Fruit fly (Drosophila melanogaster) whole organism, prepupa: ENCODE results near the gene CG14439.

Experiments
- Blimp-1 ChIP-seq: fragments of 200-800 bp; sonication (Bioruptor generic); optimal IDR thresholded peaks from 3 replicates; lab custom pipeline; 2017; ENCODE audit warnings: missing biosample characterization, missing genetic modification characterization, mild to moderate bottlenecking, moderate library complexity, missing genetic modification reagents
- CG10631 ChIP-seq: fragments of 200-800 bp; sonication (Bioruptor generic); optimal IDR thresholded peaks from 2 replicates; lab custom pipeline; 2016; ENCODE audit warnings: missing biosample characterization, missing genetic modification characterization
- CG10669 ChIP-seq: fragments of 200-800 bp; sonication (Bioruptor generic); optimal IDR thresholded peaks from 3 replicates; lab custom pipeline; 2018; ENCODE audit warnings: missing biosample characterization, mild to moderate bottlenecking, missing genetic modification characterization, moderate library complexity
- CG11294 ChIP-seq: fragments of 200-800 bp; sonication (Bioruptor generic); IDR thresholded peaks from 2 replicates; pipeline ENCODE4 v1.3.6; 2022; ENCODE audit warnings: missing biosample characterization, missing genetic modification characterization
- CG15336 ChIP-seq: fragments of 200-800 bp; sonication (Bioruptor generic); IDR thresholded peaks from 2 replicates; pipeline ENCODE4 v1.3.6; 2022; ENCODE audit warnings: missing biosample characterization, missing genetic modification characterization
- CG3032 ChIP-seq: fragments of 200-800 bp; optimal IDR thresholded peaks from 2 replicates; lab custom pipeline; 2019; ENCODE audit warnings: missing biosample characterization, mild to moderate bottlenecking, missing genetic modification characterization, moderate library complexity
- CG31627 ChIP-seq: fragments of 200-800 bp; sonication (Bioruptor generic); optimal IDR thresholded peaks from 3 replicates; lab custom pipeline; 2016; ENCODE audit warnings: missing biosample characterization, missing genetic modification characterization
- CG3919 ChIP-seq: fragments of 200-800 bp; sonication (Bioruptor generic); optimal IDR thresholded peaks from 3 replicates; lab custom pipeline; 2016; ENCODE audit warnings: missing biosample characterization, missing genetic modification characterization
- CG4318 ChIP-seq: fragments of 200-800 bp; sonication (Bioruptor generic); optimal IDR thresholded peaks from 3 replicates; lab custom pipeline; 2017; ENCODE audit warnings: missing biosample characterization, mild to moderate bottlenecking, missing genetic modification characterization
- CG6163 ChIP-seq: fragments of 200-800 bp; sonication (Bioruptor generic); IDR thresholded peaks from 3 replicates; pipeline ENCODE4 v1.3.6; 2022; ENCODE audit warnings: missing biosample characterization, missing genetic modification characterization
- CG6792 ChIP-seq: fragments of 200-800 bp; sonication (Bioruptor generic); optimal IDR thresholded peaks from 3 replicates; lab custom pipeline; 2016; ENCODE audit warnings: missing biosample characterization, missing genetic modification characterization
- CG6854 ChIP-seq: fragments of 200-800 bp; sonication (Bioruptor generic); optimal IDR thresholded peaks from 2 replicates; lab custom pipeline; 2017; ENCODE audit warnings: missing biosample characterization, mild to moderate bottlenecking, missing genetic modification characterization
- CG8319 ChIP-seq: fragments of 200-800 bp; sonication (Bioruptor generic); optimal IDR thresholded peaks from 3 replicates; lab custom pipeline; 2016; ENCODE audit warnings: missing biosample characterization, missing genetic modification characterization
- CG8632 ChIP-seq: fragments of 200-800 bp; sonication (Bioruptor generic); optimal IDR thresholded peaks from 3 replicates; lab custom pipeline; 2016; ENCODE audit warnings: missing biosample characterization, missing genetic modification characterization
- CG9139 ChIP-seq: fragments of 200-800 bp; sonication (Bioruptor generic); optimal IDR thresholded peaks from 3 replicates; lab custom pipeline; 2017; ENCODE audit warnings: missing biosample characterization, mild to moderate bottlenecking, missing genetic modification characterization
- Eip78C ChIP-seq: fragments of 200-800 bp; sonication (Bioruptor generic); peaks from one replicate; lab custom pipeline; 2016; ENCODE audit warnings: missing biosample characterization, missing genetic modification characterization
- Eip93F ChIP-seq: fragments of 200-800 bp; sonication (Bioruptor generic); optimal IDR thresholded peaks from 2 replicates; lab custom pipeline; 2016; ENCODE audit warnings: missing biosample characterization, mild to moderate bottlenecking, missing genetic modification characterization
- Ets21C ChIP-seq: fragments of 200-800 bp; sonication (Bioruptor generic); optimal IDR thresholded peaks from 3 replicates; lab custom pipeline; 2016; ENCODE audit warnings: missing biosample characterization, missing genetic modification characterization
- Lpt ChIP-seq: fragments of 200-800 bp; sonication (Bioruptor generic); optimal IDR thresholded peaks from 3 replicates; lab custom pipeline; 2016; ENCODE audit warnings: missing biosample characterization, missing genetic modification characterization
- OdsH ChIP-seq: fragments of 200-800 bp; sonication (Bioruptor generic); optimal IDR thresholded peaks from 3 replicates; lab custom pipeline; 2016; ENCODE audit warnings: missing biosample characterization, missing genetic modification characterization
- acj6 ChIP-seq: fragments of 200-800 bp; sonication (Bioruptor generic); optimal IDR thresholded peaks from 3 replicates; lab custom pipeline; 2016; ENCODE audit warnings: missing biosample characterization, missing genetic modification characterization
- cyc ChIP-seq: fragments of 200-800 bp; sonication (Bioruptor generic); optimal IDR thresholded peaks from 3 replicates; lab custom pipeline; 2016; ENCODE audit warnings: missing biosample characterization, missing genetic modification characterization
- dsx ChIP-seq: fragments of 200-800 bp; optimal IDR thresholded peaks from 3 replicates; lab custom pipeline; 2019; ENCODE audit warnings: missing biosample characterization, mild to moderate bottlenecking, missing genetic modification characterization, moderate library complexity; ENCODE audit not compliant: poor library complexity, severe bottlenecking
- eg ChIP-seq: fragments of 200-800 bp; sonication (Bioruptor generic); IDR thresholded peaks from 3 replicates; pipeline ENCODE4 v1.3.6; 2022; ENCODE audit warnings: missing biosample characterization, missing genetic modification characterization
- esn ChIP-seq: fragments of 200-800 bp; sonication (Bioruptor generic); optimal IDR thresholded peaks from 2 replicates; lab custom pipeline; 2016; ENCODE audit warnings: missing biosample characterization, mild to moderate bottlenecking, missing genetic modification characterization, moderate library complexity
- fkh ChIP-seq: fragments of 200-800 bp; sonication (Bioruptor generic); optimal IDR thresholded peaks from 3 replicates; lab custom pipeline; 2017; ENCODE audit warnings: missing biosample characterization, mild to moderate bottlenecking, missing genetic modification characterization, moderate library complexity
- net ChIP-seq: fragments of 200-800 bp; sonication (Bioruptor generic); optimal IDR thresholded peaks from 3 replicates; lab custom pipeline; 2016; ENCODE audit warnings: missing biosample characterization, missing genetic modification characterization
- pdm3 ChIP-seq: fragments of 200-800 bp; sonication (Bioruptor generic); optimal IDR thresholded peaks from 3 replicates; lab custom pipeline; 2016; ENCODE audit warnings: missing biosample characterization, missing genetic modification characterization
- salr ChIP-seq, 2 experiments: fragments of 200-800 bp; sonication (Bioruptor generic); optimal IDR thresholded peaks; 3 replicates each; lab custom pipeline; 2016 to 2018; ENCODE audit warnings: missing biosample characterization in 2 of 2, missing genetic modification characterization in 2 of 2, mild to moderate bottlenecking in 1 of 2
- spab ChIP-seq: fragments of 200-800 bp; sonication (Bioruptor generic); optimal IDR thresholded peaks from 2 replicates; lab custom pipeline; 2017; ENCODE audit warnings: missing biosample characterization, mild to moderate bottlenecking, missing genetic modification characterization, missing genetic modification reagents
- ss ChIP-seq, 2 experiments: fragments of 200-800 bp; sonication (Bioruptor generic); optimal IDR thresholded peaks; 2 replicates in 1 of 2; 3 replicates in 1 of 2; lab custom pipeline; 2017 to 2018; ENCODE audit warnings: mild to moderate bottlenecking in 2 of 2, missing biosample characterization in 2 of 2, missing genetic modification characterization in 2 of 2, moderate library complexity in 1 of 2
- svp ChIP-seq: fragments of 200-800 bp; sonication (Bioruptor generic); peaks from one replicate; lab custom pipeline; 2016; ENCODE audit warnings: missing biosample characterization, missing genetic modification characterization
- topi ChIP-seq: fragments of 200-800 bp; sonication (Bioruptor generic); optimal IDR thresholded peaks from 3 replicates; lab custom pipeline; 2016; ENCODE audit warnings: missing biosample characterization, missing genetic modification characterization
- vri ChIP-seq: fragments of 200-800 bp; sonication (Bioruptor generic); optimal IDR thresholded peaks from 3 replicates; lab custom pipeline; 2016; ENCODE audit warnings: missing biosample characterization, mild to moderate bottlenecking, missing genetic modification characterization

CG14439 gene

dm6 chrX:6699255-6699885, 48.0 kb upstream of the CG14439 start, which contains the start of gene CG14441 (continued):
- TF ChIP-seq OdsH (GFP tag; lab: Kevin White, UChicago): peak; percentile 29
- TF ChIP-seq CG3032 (tag; lab: Kevin White, UChicago): peak; percentile 43
- TF ChIP-seq vri (GFP tag; lab: Kevin White, UChicago): peak; percentile 62
- peak; percentile 68 for TF ChIP-seq dsx (GFP tag; lab: Kevin White, UChicago)
- TF ChIP-seq ss (GFP tag; optimal IDR thresholded peaks at IDR 0.05; lab: Kevin White, UChicago): peak; percentile 75 to 81
- peak; percentile 67 for TF ChIP-seq Eip93F (GFP tag; lab: Kevin White, UChicago)
- peak; percentile 71 for TF ChIP-seq net
- peak; percentile 70 for TF ChIP-seq CG9139 (GFP tag; lab: Kevin White, UChicago)
- TF ChIP-seq topi (GFP tag; lab: Kevin White, UChicago): peak; percentile 69
- peak; percentile 6 for TF ChIP-seq CG10631
- TF ChIP-seq salr (GFP tag; optimal IDR thresholded peaks at IDR 0.05; lab: Kevin White, UChicago): no peak
- TF ChIP-seq eg (GFP tag; lab: Robert Waterston, UW): peak; percentile 32; the same call in 1 of the 3 replicates
- peak; percentile 68 for TF ChIP-seq CG15336 (GFP tag; lab: Robert Waterston, UW)
- peak; percentile 93 for TF ChIP-seq Eip78C (GFP tag; lab: Kevin White, UChicago)
- peak; percentile 52 for TF ChIP-seq CG8632 (GFP tag; lab: Kevin White, UChicago)
- TF ChIP-seq CG6163 (GFP tag; lab: Robert Waterston, UW): peak; percentile 54; the same call in 1 of the 3 replicates
- TF ChIP-seq CG31627: no peak
- TF ChIP-seq Blimp-1 (GFP tag; lab: Kevin White, UChicago): no peak
- no peak for TF ChIP-seq CG11294 (GFP tag; lab: Robert Waterston, UW)
- TF ChIP-seq svp: peak; percentile 68
- TF ChIP-seq acj6: no peak
- TF ChIP-seq fkh (GFP tag; lab: Kevin White, UChicago): peak; percentile 81
- no peak for TF ChIP-seq spab

DNA sequence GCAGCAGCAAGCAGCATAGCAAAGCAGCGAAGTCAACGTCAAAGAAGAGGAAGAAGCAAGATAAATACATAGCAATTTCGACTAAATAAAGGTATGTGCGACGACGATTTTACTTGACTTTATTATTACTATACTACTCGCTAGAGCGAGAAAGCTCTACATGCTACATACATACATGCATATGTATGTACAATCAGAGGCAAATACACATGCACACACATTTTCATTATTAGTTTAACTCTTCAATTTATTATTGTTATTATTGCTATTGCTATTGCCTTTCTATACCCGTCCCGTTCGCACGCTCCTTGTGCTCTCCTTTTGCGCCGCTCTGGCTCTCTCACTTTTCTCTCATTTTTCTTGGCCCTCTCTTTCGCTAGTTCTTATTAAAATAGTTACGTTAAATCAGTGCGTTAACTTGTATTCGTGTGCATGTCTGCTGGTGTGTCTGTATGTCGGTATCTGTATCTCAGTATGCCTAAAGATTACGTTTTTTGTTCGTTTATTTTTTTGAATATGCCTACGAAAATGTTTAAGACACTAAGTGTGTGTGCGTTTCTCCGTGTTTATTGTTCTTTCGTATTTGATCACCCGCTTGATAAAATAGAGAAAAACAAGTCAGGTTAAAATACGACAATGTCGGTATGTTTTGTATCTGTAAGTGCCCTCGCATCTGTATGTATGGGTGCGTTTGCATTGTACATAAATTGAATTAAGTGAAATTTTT, 46.9 kb upstream of the CG14439 start:
- no peak for TF ChIP-seq esn
- TF ChIP-seq fkh (GFP tag; lab: Kevin White, UChicago): peak; percentile 80

- TF ChIP-seq cyc (GFP tag; lab: Kevin White, UChicago) (no peak), CG6792 (GFP tag; lab: Kevin White, UChicago) (no peak), CG6854 (no peak), CG3919 (GFP tag; lab: Kevin White, UChicago) (no peak), CG8319 (GFP tag; lab: Kevin White, UChicago) (no peak), CG4318 (GFP tag; lab: Kevin White, UChicago) (no peak), Lpt (GFP tag; lab: Kevin White, UChicago) (no peak), CG9139 (GFP tag; lab: Kevin White, UChicago) (no peak), Ets21C (GFP tag; lab: Kevin White, UChicago) (no peak), CG10669 (GFP tag; lab: Kevin White, UChicago) (no peak), acj6 (no peak), pdm3 (GFP tag; lab: Kevin White, UChicago) (no peak)
Observed at dm6 chrX:6700990-6701530, 46.3 kb upstream of the CG14439 start.
